Worm (Caenorhabditis elegans) whole organism, late embryonic: ENCODE results near the gene lipl-8.

Experiments
- C08G9.2 ChIP-seq: sonication (generic microtip); optimal IDR thresholded peaks from 2 replicates; lab custom pipeline; 2016; ENCODE audit warnings: mild to moderate bottlenecking, missing genetic modification characterization, moderate library complexity, missing compliant biosample characterization
- C38D4.7 ChIP-seq: fragments of 200-800 bp; sonication (Bioruptor generic); optimal IDR thresholded peaks from 2 replicates; lab custom pipeline; 2018; ENCODE audit warnings: mild to moderate bottlenecking, missing genetic modification characterization, moderate library complexity, missing compliant biosample characterization
- F13H6.1 ChIP-seq: sonication (generic microtip); optimal IDR thresholded peaks from 2 replicates; lab custom pipeline; 2016; ENCODE audit warnings: missing genetic modification characterization, missing compliant biosample characterization
- K02D7.2 ChIP-seq: sonication (generic microtip); optimal IDR thresholded peaks from 2 replicates; lab custom pipeline; 2017; ENCODE audit warnings: mild to moderate bottlenecking, missing genetic modification characterization, missing compliant biosample characterization
- Y22D7AL.16 ChIP-seq: sonication (generic microtip); optimal IDR thresholded peaks from 2 replicates; lab custom pipeline; 2016; ENCODE audit warnings: missing genetic modification characterization, missing compliant biosample characterization
- ceh-14 ChIP-seq: sonication (generic microtip); optimal IDR thresholded peaks from 2 replicates; lab custom pipeline; 2016; ENCODE audit warnings: missing genotype, missing genetic modification characterization, missing compliant biosample characterization
- ceh-18 ChIP-seq: sonication (generic microtip); optimal IDR thresholded peaks from 2 replicates; lab custom pipeline; 2016; ENCODE audit warnings: missing genetic modification characterization, missing compliant biosample characterization
- ceh-19 ChIP-seq: fragments of 200-800 bp; sonication (Bioruptor generic); optimal IDR thresholded peaks from 2 replicates; lab custom pipeline; 2018; ENCODE audit warnings: mild to moderate bottlenecking, missing genetic modification characterization, missing compliant biosample characterization
- ceh-2 ChIP-seq: sonication (generic microtip); optimal IDR thresholded peaks from 2 replicates; lab custom pipeline; 2016; ENCODE audit warnings: missing genotype, missing genetic modification characterization, missing compliant biosample characterization
- ceh-22 ChIP-seq: sonication (generic microtip); optimal IDR thresholded peaks from 2 replicates; lab custom pipeline; 2017; ENCODE audit warnings: missing biosample characterization, missing genetic modification characterization
- ceh-31 ChIP-seq: sonication (generic microtip); optimal IDR thresholded peaks from 2 replicates; lab custom pipeline; 2016; ENCODE audit warnings: missing genetic modification characterization, missing compliant biosample characterization
- ceh-45 ChIP-seq: fragments of 200-800 bp; sonication (Bioruptor generic); IDR thresholded peaks from 2 replicates; pipeline ENCODE4 v1.3.6; 2022; ENCODE audit warnings: missing genetic modification reagents, missing genetic modification characterization, missing compliant biosample characterization
- dve-1 ChIP-seq: sonication (generic microtip); optimal IDR thresholded peaks from 2 replicates; lab custom pipeline; 2017; ENCODE audit warnings: antibody characterized with exemption, mild to moderate bottlenecking, missing genetic modification characterization, missing compliant biosample characterization
- elt-2 ChIP-seq: sonication (generic microtip); optimal IDR thresholded peaks from 2 replicates; lab custom pipeline; 2016; ENCODE audit warnings: missing genetic modification reagents, missing genetic modification characterization, missing compliant biosample characterization
- elt-4 ChIP-seq: sonication (generic microtip); optimal IDR thresholded peaks from 2 replicates; lab custom pipeline; 2016; ENCODE audit warnings: missing genetic modification characterization, missing compliant biosample characterization
- ets-4 ChIP-seq: sonication (generic microtip); optimal IDR thresholded peaks from 2 replicates; lab custom pipeline; 2016; ENCODE audit warnings: missing genetic modification characterization, missing compliant biosample characterization
- fax-1 ChIP-seq: sonication (generic microtip); optimal IDR thresholded peaks from 2 replicates; lab custom pipeline; 2016; ENCODE audit warnings: missing genotype, missing genetic modification characterization, missing compliant biosample characterization
- fkh-6 ChIP-seq: sonication (generic microtip); optimal IDR thresholded peaks from 2 replicates; lab custom pipeline; 2016; ENCODE audit warnings: missing genetic modification characterization, missing compliant biosample characterization
- gmeb-2 ChIP-seq: sonication (generic microtip); optimal IDR thresholded peaks from 2 replicates; lab custom pipeline; 2016; ENCODE audit warnings: missing genetic modification characterization, inconsistent platforms, missing compliant biosample characterization
- hlh-13 ChIP-seq: fragments of 200-800 bp; sonication (Bioruptor generic); optimal IDR thresholded peaks from 2 replicates; lab custom pipeline; 2018; ENCODE audit warnings: mild to moderate bottlenecking, missing genetic modification characterization, missing compliant biosample characterization
- hlh-6 ChIP-seq: sonication (generic microtip); optimal IDR thresholded peaks from 2 replicates; lab custom pipeline; 2016; ENCODE audit warnings: missing genotype, missing genetic modification characterization, missing compliant biosample characterization
- lin-11 ChIP-seq: fragments of 200-800 bp; sonication (Bioruptor generic); optimal IDR thresholded peaks from 2 replicates; lab custom pipeline; 2018; ENCODE audit warnings: mild to moderate bottlenecking, missing genetic modification characterization, missing compliant biosample characterization
- nfya-1 ChIP-seq: sonication (generic microtip); optimal IDR thresholded peaks from 2 replicates; lab custom pipeline; 2017; ENCODE audit warnings: missing genetic modification characterization, mild to moderate bottlenecking, missing compliant biosample characterization, antibody characterized with exemption, moderate library complexity
- nhr-11 ChIP-seq: fragments of 150-350 bp; optimal IDR thresholded peaks from 2 replicates; lab custom pipeline; 2014; ENCODE audit warnings: missing biosample characterization, missing genetic modification characterization
- pag-3 ChIP-seq: sonication (generic microtip); optimal IDR thresholded peaks from 2 replicates; lab custom pipeline; 2016; ENCODE audit warnings: missing compliant biosample characterization, missing genetic modification characterization, borderline replicate concordance
- pat-9 ChIP-seq: fragments of 200-800 bp; sonication (Bioruptor generic); optimal IDR thresholded peaks from 2 replicates; lab custom pipeline; 2018; ENCODE audit warnings: mild to moderate bottlenecking, missing genetic modification characterization, moderate library complexity, missing compliant biosample characterization
- pax-1 ChIP-seq: fragments of 150-350 bp; optimal IDR thresholded peaks from 2 replicates; lab custom pipeline; 2014; ENCODE audit warnings: missing biosample characterization, missing genetic modification characterization
- pha-2 ChIP-seq: sonication (generic microtip); optimal IDR thresholded peaks from 2 replicates; lab custom pipeline; 2017; ENCODE audit warnings: mild to moderate bottlenecking, missing genetic modification characterization, missing compliant biosample characterization
- pqm-1 ChIP-seq: sonication (generic microtip); optimal IDR thresholded peaks from 2 replicates; lab custom pipeline; 2016; ENCODE audit warnings: missing genetic modification characterization, missing compliant biosample characterization
- pros-1 ChIP-seq: fragments of 150-350 bp; optimal IDR thresholded peaks from 2 replicates; lab custom pipeline; 2014; ENCODE audit warnings: missing biosample characterization, missing genetic modification reagents, missing genetic modification characterization
- ref-2 ChIP-seq: sonication (generic microtip); optimal IDR thresholded peaks from 2 replicates; lab custom pipeline; 2016; ENCODE audit warnings: missing genetic modification characterization, missing compliant biosample characterization
- rnt-1 ChIP-seq: sonication (generic microtip); optimal IDR thresholded peaks from 2 replicates; lab custom pipeline; 2016; ENCODE audit warnings: missing genetic modification characterization, missing compliant biosample characterization
- sdc-2 ChIP-seq: sonication (generic microtip); optimal IDR thresholded peaks from 2 replicates; lab custom pipeline; 2016; ENCODE audit warnings: missing genotype, missing genetic modification characterization, missing compliant biosample characterization
- unc-42 ChIP-seq: sonication (generic microtip); optimal IDR thresholded peaks from 2 replicates; lab custom pipeline; 2016; ENCODE audit warnings: missing genotype, missing genetic modification characterization, missing compliant biosample characterization
- unc-55 ChIP-seq: sonication (generic microtip); optimal IDR thresholded peaks from 2 replicates; lab custom pipeline; 2017; ENCODE audit warnings: missing biosample characterization, missing genetic modification reagents, missing genetic modification characterization
- ztf-16 ChIP-seq: sonication (generic microtip); optimal IDR thresholded peaks from 2 replicates; lab custom pipeline; 2017; ENCODE audit warnings: missing genetic modification characterization, missing compliant biosample characterization

Gene lipl-8

DNA sequence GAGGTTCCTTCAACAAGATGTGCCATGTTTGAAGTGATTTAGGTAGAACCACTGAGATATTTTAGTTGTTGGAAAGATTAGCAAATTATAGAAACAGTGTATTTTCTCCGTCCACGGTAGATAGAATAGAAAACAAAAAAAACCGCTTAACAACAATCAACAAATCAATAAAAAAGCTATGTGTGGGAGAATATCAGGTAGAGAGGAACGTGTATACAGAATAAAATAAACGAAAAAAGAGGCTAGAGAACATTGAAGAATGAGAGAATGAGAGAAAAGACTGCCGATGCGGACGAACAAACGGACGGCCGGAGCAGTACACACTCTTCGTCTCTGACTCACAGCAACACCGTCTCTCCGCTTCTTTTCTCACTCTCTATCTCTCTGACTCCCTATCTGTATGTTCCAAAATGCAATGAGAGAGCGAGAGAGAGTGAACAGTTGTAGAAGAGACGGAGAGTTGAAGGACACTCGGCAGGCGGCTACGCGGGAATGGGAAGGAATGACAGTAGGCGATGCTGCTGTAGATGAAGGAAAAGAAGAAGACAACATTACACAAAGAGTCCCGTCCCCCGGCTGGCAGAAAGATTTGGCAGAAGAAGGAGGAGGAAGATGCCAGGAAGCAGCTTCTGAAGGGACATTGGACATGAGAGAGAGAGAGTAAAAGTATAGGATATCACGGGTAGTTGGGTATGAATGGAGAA lies 51.8 kb downstream of the lipl-8 start, which contains the start of gene unc-112 (continued):
- TF ChIP-seq elt-2 (tag; lab: Kevin White, UChicago) (no peak), sdc-2 (tag; lab: Kevin White, UChicago) (peak; percentile 67), lin-11 (tag; lab: Kevin White, UChicago) (no peak), pax-1 (tag; lab: Kevin White, UChicago) (peak; percentile 22), ets-4 (peak; percentile 53), fkh-6 (tag; lab: Kevin White, UChicago) (peak; percentile 58), nhr-11 (no peak), unc-42 (tag; lab: Kevin White, UChicago) (peak; percentile 58), pag-3 (tag; lab: Kevin White, UChicago) (no peak), ceh-14 (tag; lab: Kevin White, UChicago) (peak; percentile 51), hlh-13 (GFP tag; lab: Kevin White, UChicago) (no peak), ceh-18 (tag; lab: Kevin White, UChicago) (peak; percentile 95), pros-1 (peak; percentile 32), C38D4.7 (peak; percentile 6), pqm-1 (tag; lab: Kevin White, UChicago) (no peak), ref-2 (tag; lab: Kevin White, UChicago) (peak; percentile 89), nfya-1 (tag; lab: Kevin White, UChicago) (peak; percentile 93), rnt-1 (peak; percentile 93), K02D7.2 (tag; lab: Kevin White, UChicago) (no peak), C08G9.2 (peak; percentile 74), fax-1 (tag; lab: Kevin White, UChicago) (peak; percentile 30), ceh-19 (GFP tag; lab: Kevin White, UChicago) (peak; percentile 67), ceh-2 (peak; percentile 68), Y22D7AL.16 (no peak), ztf-16 (peak; percentile 17), dve-1 (tag; lab: Kevin White, UChicago) (no peak), ceh-45 (no peak), F13H6.1 (tag; lab: Kevin White, UChicago) (peak; percentile 79), gmeb-2 (tag; lab: Kevin White, UChicago) (no peak), ceh-31 (tag; lab: Kevin White, UChicago) (peak; percentile 91), pat-9 (tag; lab: Kevin White, UChicago) (peak; percentile 66), hlh-6 (tag; lab: Kevin White, UChicago) (no peak), pha-2 (tag; lab: Kevin White, UChicago) (no peak)

DNA sequence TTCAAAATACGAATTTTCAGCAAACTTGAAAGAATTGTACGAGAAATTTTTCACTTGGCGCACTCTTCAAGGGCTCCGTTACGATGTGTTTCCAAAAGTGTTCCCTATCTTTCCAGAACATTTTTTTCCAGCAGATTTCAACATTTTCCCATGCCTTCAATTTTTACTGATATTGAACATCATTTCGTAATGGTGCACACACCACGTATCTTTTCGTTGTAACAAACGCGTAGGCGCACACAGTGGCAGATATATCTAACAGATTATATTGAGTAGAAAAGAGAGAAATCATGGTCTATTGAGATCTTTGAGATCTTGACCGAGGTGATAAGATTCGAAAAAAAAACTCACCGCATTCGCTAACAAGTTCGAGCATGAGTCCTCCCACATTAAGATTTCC lies 52.8 kb downstream of the lipl-8 start:
- TF ChIP-seq elt-4 (tag; lab: Kevin White, UChicago) (no peak), unc-55 (GFP tag; lab: Kevin White, UChicago) (peak; percentile 44), hlh-13 (GFP tag; lab: Kevin White, UChicago) (no peak), ceh-18 (tag; lab: Kevin White, UChicago) (peak; percentile 30), ceh-22 (tag; lab: Kevin White, UChicago) (no peak)
